Fruit fly (Drosophila melanogaster) whole organism, adult: ENCODE results near the gene mTerf3.
"Not testable (repeated sequence)": the region's sequence is repeated elsewhere in the genome, so short reads cannot be mapped to it uniquely, and the experiment has no call there.

ENCODE experiments used
- CG11617 ChIP-seq: fragments of 200-800 bp; sonication (Bioruptor generic); optimal IDR thresholded peaks from 2 replicates; lab custom pipeline; 2017; ENCODE audit warnings: mild to moderate bottlenecking, missing biosample characterization, missing genetic modification reagents, missing genetic modification characterization
- CG12768 ChIP-seq: fragments of 200-800 bp; sonication (Bioruptor generic); optimal IDR thresholded peaks from 2 replicates; lab custom pipeline; 2017; ENCODE audit warnings: missing biosample characterization, missing genetic modification characterization, mild to moderate bottlenecking, moderate library complexity, missing genetic modification reagents
- CG14711 ChIP-seq: fragments of 200-800 bp; sonication (Bioruptor generic); optimal IDR thresholded peaks from 2 replicates; lab custom pipeline; 2018; ENCODE audit warnings: missing biosample characterization, mild to moderate bottlenecking, missing genetic modification characterization, moderate library complexity
- CG1620 ChIP-seq: fragments of 200-800 bp; sonication (Bioruptor generic); optimal IDR thresholded peaks from 2 replicates; lab custom pipeline; 2016; ENCODE audit warnings: missing biosample characterization, missing genetic modification characterization
- CG33017 ChIP-seq: fragments of 200-800 bp; sonication (Bioruptor generic); optimal IDR thresholded peaks from 2 replicates; lab custom pipeline; 2018; ENCODE audit warnings: missing biosample characterization, mild to moderate bottlenecking, missing genetic modification characterization, moderate library complexity
- CG5204 ChIP-seq: fragments of 200-800 bp; sonication (Bioruptor generic); optimal IDR thresholded peaks from 2 replicates; lab custom pipeline; 2016; ENCODE audit warnings: missing biosample characterization, missing genetic modification characterization
- CG7045 ChIP-seq: fragments of 200-800 bp; sonication (Bioruptor generic); optimal IDR thresholded peaks from 2 replicates; lab custom pipeline; 2017; ENCODE audit warnings: missing biosample characterization, mild to moderate bottlenecking, missing genetic modification characterization
- CG7101 ChIP-seq: fragments of 200-800 bp; sonication (Bioruptor generic); optimal IDR thresholded peaks from 2 replicates; lab custom pipeline; 2018; ENCODE audit warnings: missing biosample characterization, mild to moderate bottlenecking, missing genetic modification characterization, moderate library complexity
- Clk ChIP-seq: fragments of 200-800 bp; sonication (Bioruptor generic); optimal IDR thresholded peaks from 2 replicates; lab custom pipeline; 2017; ENCODE audit warnings: missing biosample characterization, missing genetic modification characterization
- Crg-1 ChIP-seq: fragments of 200-800 bp; sonication (Bioruptor generic); optimal IDR thresholded peaks from 2 replicates; lab custom pipeline; 2016; ENCODE audit warnings: missing biosample characterization, missing genetic modification characterization
- Hr96 ChIP-seq: fragments of 200-800 bp; sonication (Bioruptor generic); optimal IDR thresholded peaks from 2 replicates; lab custom pipeline; 2016; ENCODE audit warnings: missing biosample characterization, missing genetic modification characterization
- Mnt ChIP-seq: fragments of 200-800 bp; sonication (Bioruptor generic); optimal IDR thresholded peaks from 2 replicates; lab custom pipeline; 2016; ENCODE audit warnings: missing biosample characterization, mild to moderate bottlenecking, missing genetic modification characterization
- bab1 ChIP-seq: fragments of 200-800 bp; sonication (Bioruptor generic); optimal IDR thresholded peaks from 3 replicates; lab custom pipeline; 2019; ENCODE audit warnings: missing biosample characterization, mild to moderate bottlenecking, missing genetic modification characterization, moderate library complexity
- cic ChIP-seq: fragments of 200-800 bp; sonication (Bioruptor generic); optimal IDR thresholded peaks from 2 replicates; lab custom pipeline; 2017; ENCODE audit warnings: missing biosample characterization, mild to moderate bottlenecking, missing genetic modification characterization, moderate library complexity
- cnc ChIP-seq, 2 experiments: fragments of >200 bp; optimal IDR thresholded peaks; 2 replicates each; lab custom pipeline; 2017
- kay ChIP-seq: fragments of 200-800 bp; sonication (Bioruptor generic); peaks from one replicate; lab custom pipeline; 2016; ENCODE audit warnings: missing biosample characterization, missing genetic modification characterization, borderline replicate concordance
- ovo ChIP-seq: fragments of 200-800 bp; sonication (Bioruptor generic); optimal IDR thresholded peaks from 2 replicates; lab custom pipeline; 2016; ENCODE audit warnings: missing biosample characterization, missing genetic modification characterization
- pad ChIP-seq: fragments of 200-800 bp; sonication (Bioruptor generic); optimal IDR thresholded peaks from 3 replicates; lab custom pipeline; 2017; ENCODE audit warnings: missing biosample characterization, missing genetic modification characterization, mild to moderate bottlenecking, moderate library complexity, missing genetic modification reagents
- tj ChIP-seq: fragments of 200-800 bp; sonication (Bioruptor generic); optimal IDR thresholded peaks from 3 replicates; lab custom pipeline; 2017; ENCODE audit warnings: missing biosample characterization, mild to moderate bottlenecking, missing genetic modification characterization, moderate library complexity
- toe ChIP-seq: fragments of 200-800 bp; sonication (Bioruptor generic); optimal IDR thresholded peaks from 2 replicates; lab custom pipeline; 2016; ENCODE audit warnings: missing biosample characterization, missing genetic modification characterization

mTerf3 gene

DNA sequence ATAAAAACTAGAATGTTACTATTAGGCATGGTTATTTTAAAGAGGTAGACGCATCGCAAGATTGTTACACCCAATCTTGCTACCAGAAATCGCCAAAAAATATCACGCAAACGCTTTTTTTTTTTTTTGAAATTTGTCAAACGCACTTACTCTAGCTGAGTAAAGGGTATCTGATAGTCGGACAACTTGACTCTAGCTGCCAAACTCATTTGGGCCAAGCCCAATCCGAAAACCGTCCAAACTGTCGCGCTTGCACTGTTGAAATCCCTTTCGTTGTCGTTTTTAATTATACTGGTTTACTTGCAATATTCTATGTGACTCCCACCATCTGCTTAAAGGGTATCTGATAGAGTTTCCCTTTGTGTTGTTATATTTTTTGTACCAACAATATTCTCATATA, 17.3 kb downstream of the mTerf3 start:
- no peak for TF ChIP-seq toe
- TF ChIP-seq Hr96 (GFP tag; lab: Kevin White, UChicago), result no peak
- no peak for TF ChIP-seq cnc (optimal IDR thresholded peaks at IDR 0.05; lab: Kevin White, UChicago)
- no peak for TF ChIP-seq Clk (GFP tag; lab: Kevin White, UChicago)
- TF ChIP-seq CG33017 (tag; lab: Kevin White, UChicago), result no peak
- TF ChIP-seq bab1, result no peak

DNA sequence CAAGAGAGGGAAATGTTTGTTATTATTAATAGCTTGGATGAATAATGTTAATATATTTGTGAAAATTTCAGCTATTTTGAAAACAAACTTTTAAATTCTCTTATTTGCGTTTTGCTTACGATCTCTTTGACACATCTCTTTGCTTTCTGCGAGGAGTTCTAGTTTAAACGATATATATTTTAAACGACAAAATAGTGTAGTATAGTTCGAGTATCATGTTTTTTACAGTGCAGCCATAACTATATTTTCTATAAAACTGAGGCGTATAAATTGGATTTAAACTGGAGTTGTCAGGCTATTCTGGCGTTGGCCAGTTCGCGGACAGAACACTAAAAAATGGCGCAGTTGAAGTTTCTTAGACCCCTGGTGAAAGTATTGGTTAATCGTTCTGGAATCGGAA, 21.0 kb downstream of the mTerf3 start, which contains the start of gene CG18281:
Gene CG18281 (plus strand): TSS at position 301 of the 400 bp plus-strand sequence.
- not testable (repeated sequence) for TF ChIP-seq toe; CG1620 (GFP tag; lab: Kevin White, UChicago); CG11617 (GFP tag; lab: Kevin White, UChicago)

DNA sequence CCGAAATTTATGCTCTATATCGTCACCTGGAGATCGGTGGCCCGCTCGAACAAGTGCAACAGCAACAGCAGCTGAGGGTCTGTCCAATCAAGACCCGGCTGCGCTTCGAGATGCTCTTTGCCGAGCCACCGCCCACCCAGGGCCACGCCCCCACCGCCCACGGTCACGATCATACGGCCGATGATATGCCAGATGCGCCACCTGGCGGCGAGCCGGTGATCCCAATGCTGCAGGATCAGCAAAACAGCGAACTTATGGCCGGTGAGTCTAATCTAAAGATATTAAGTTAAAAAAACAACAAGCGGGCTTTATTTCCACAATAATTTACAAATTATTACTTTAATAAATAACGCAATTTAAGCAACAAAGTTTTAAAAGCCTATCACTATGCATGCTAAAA, 22.4 kb downstream of the mTerf3 start:
- TF ChIP-seq pad (GFP tag; lab: Kevin White, UChicago), result no peak
- no peak for TF ChIP-seq bab1
- no peak for TF ChIP-seq CG11617 (GFP tag; lab: Kevin White, UChicago)
- TF ChIP-seq CG5204 (GFP tag; lab: Kevin White, UChicago), result no peak
- no peak for TF ChIP-seq kay (GFP tag; lab: Kevin White, UChicago)
- TF ChIP-seq CG1620 (GFP tag; lab: Kevin White, UChicago), result no peak
- TF ChIP-seq ovo, result no peak
- no peak for TF ChIP-seq Clk (GFP tag; lab: Kevin White, UChicago)
- TF ChIP-seq Hr96 (GFP tag; lab: Kevin White, UChicago), result no peak
- TF ChIP-seq cnc (optimal IDR thresholded peaks at IDR 0.05; lab: Kevin White, UChicago), result no peak
- TF ChIP-seq CG14711, result no peak
- TF ChIP-seq CG33017 (tag; lab: Kevin White, UChicago), result no peak
- no peak for TF ChIP-seq CG7101 (tag; lab: Kevin White, UChicago)
- no peak for TF ChIP-seq toe
- no peak for TF ChIP-seq CG7045 (GFP tag; lab: Kevin White, UChicago)
- no peak for TF ChIP-seq Crg-1 (GFP tag; lab: Kevin White, UChicago)
- TF ChIP-seq Mnt (GFP tag; lab: Kevin White, UChicago), result no peak
- TF ChIP-seq cic (GFP tag; lab: Kevin White, UChicago), result no peak
- TF ChIP-seq CG12768 (GFP tag; lab: Kevin White, UChicago), result no peak

DNA sequence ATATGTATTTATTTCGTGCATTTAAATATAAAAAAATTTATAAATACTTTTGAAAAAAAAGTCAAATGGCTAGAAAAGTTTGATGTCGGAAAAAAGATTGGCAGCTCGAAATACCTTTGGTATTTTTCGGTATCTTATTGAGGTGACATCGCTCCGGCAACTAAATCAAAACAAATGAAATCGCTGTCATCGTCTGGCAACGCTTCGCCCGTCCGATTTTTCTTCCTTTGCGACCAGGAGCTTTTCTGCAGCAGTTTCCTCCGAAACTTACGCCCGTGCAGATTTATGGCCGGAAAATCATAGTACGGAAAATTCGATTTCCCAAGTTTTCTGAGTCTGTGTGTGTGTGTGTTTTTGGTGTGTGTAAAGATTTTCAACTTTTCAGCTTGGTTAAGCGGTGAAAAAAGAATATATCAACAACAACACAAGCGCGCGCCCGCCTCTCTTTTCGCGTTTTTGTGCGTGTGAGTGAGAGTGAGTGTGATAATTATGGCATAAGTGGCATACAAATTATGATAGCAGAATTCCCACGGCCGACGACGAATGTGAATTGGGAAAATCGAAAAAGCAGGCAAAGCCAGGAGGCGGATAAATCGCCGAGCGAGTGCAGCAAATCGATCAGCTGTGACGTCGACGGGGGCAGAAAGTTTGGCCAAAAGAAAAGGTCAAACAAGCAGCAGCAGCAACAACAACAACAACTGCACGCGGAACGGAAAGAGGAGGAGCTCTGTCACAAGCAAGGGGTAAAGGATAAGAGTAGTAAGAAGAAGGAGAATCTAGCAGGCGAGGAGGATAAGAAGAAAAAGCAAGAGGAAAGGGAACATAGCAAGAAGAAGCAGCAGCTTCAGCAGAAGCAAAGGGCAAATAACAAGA, 23.2 kb downstream of the mTerf3 start, which contains the start of gene CG32425:
Gene CG32425 (plus strand): TSS at position 200 of the 873 bp plus-strand sequence.
- TF ChIP-seq CG11617 (GFP tag; lab: Kevin White, UChicago) (peak; percentile 47), Mnt (GFP tag; lab: Kevin White, UChicago) (peak; percentile 15), ovo (no peak), CG7101 (tag; lab: Kevin White, UChicago) (peak; percentile 31), cic (GFP tag; lab: Kevin White, UChicago) (peak; percentile 1), CG33017 (tag; lab: Kevin White, UChicago) (no peak)

DNA sequence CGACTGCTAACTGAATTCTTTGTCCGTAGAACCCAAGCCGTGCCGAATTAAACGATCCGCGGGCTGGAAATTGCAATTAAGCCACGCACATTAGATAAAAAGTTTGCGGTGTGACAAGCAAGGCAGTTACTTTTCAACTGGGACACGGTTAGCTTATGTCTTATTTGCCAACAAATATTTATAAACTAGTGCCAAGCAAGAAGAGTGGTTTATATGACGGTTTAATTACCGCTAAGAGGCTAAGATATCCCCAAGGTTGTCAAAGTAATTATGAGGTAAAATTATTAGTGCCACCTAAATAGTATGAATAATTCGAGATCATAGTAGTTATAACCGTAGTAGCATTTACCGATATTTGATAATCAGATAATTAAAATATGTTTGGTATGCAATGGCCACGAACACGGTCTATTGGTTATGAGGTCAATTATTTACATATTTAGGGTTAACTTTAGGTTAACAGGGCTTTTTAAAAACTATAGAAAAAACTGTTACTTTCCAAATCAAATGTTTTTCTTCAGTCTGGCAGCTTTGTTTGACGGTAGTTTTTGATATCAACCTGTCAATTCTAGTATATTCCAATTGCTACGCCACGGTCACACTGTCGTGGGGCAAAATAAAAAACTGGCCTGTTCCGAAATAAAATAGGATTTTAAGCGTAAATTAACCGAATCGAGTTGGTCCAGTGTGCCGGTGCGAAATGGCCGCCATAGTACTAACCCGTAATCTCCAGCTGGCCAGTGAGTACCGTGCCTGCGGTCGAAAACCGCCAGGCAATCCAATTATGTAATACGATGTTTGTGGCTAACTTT, 25.6 kb downstream of the mTerf3 start, which contains the start of gene ZnT77C:
Gene ZnT77C (minus strand): TSS at position 142 of the 812 bp plus-strand sequence.
- TF ChIP-seq CG5204 (GFP tag; lab: Kevin White, UChicago) (no peak), bab1 (peak; percentile 21), ovo (no peak)

DNA sequence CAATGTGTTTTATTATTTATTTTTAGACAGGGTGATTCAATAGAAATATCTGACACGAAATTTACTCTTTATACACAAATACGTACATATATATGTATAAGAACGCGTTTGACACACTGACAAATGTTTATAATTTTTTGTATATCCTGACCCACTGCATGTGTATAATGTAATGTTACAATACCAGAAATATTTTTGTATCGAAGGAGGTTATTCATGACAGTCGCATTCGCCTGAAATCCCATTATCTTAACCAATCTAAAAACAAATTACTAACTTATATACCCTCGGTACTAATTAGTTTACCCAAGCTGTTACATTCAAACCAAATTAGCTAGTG, 26.3 kb downstream of the mTerf3 start:
- TF ChIP-seq cic (GFP tag; lab: Kevin White, UChicago) (no peak), kay (GFP tag; lab: Kevin White, UChicago) (no peak), CG12768 (GFP tag; lab: Kevin White, UChicago) (no peak), CG7045 (GFP tag; lab: Kevin White, UChicago) (no peak), CG1620 (GFP tag; lab: Kevin White, UChicago) (no peak), CG7101 (tag; lab: Kevin White, UChicago) (no peak), tj (GFP tag; lab: Kevin White, UChicago) (no peak), Crg-1 (GFP tag; lab: Kevin White, UChicago) (no peak), bab1 (no peak), Clk (GFP tag; lab: Kevin White, UChicago) (no peak), Hr96 (GFP tag; lab: Kevin White, UChicago) (no peak), CG11617 (GFP tag; lab: Kevin White, UChicago) (no peak), CG33017 (tag; lab: Kevin White, UChicago) (no peak), toe (no peak), pad (GFP tag; lab: Kevin White, UChicago) (no peak), CG5204 (GFP tag; lab: Kevin White, UChicago) (no peak)
